Fruit fly (Drosophila melanogaster) whole organism, pupa: Measurements from ENCODE around the gene CG3091.

ENCODE experiments used
- CG10348 ChIP-seq: fragments of 200-800 bp; sonication (Bioruptor generic); IDR thresholded peaks from 2 replicates; pipeline ENCODE4 v1.3.6; 2022; ENCODE audit warnings: missing biosample characterization, missing genetic modification characterization
- CG13204 ChIP-seq: fragments of 200-800 bp; sonication (Bioruptor generic); optimal IDR thresholded peaks from 2 replicates; lab custom pipeline; 2018; ENCODE audit warnings: missing biosample characterization, mild to moderate bottlenecking, missing genetic modification characterization, moderate library complexity
- CG15710 ChIP-seq: fragments of 200-800 bp; sonication (Bioruptor generic); optimal IDR thresholded peaks from 2 replicates; lab custom pipeline; 2018; ENCODE audit warnings: missing biosample characterization, mild to moderate bottlenecking, missing genetic modification characterization, moderate library complexity
- CG17806 ChIP-seq: fragments of 200-800 bp; sonication (Bioruptor generic); optimal IDR thresholded peaks from 2 replicates; lab custom pipeline; 2018; ENCODE audit warnings: missing biosample characterization, mild to moderate bottlenecking, missing genetic modification characterization, moderate library complexity
- CG34367 ChIP-seq: fragments of 200-800 bp; sonication (Bioruptor generic); optimal IDR thresholded peaks from 2 replicates; lab custom pipeline; 2018; ENCODE audit warnings: missing biosample characterization, mild to moderate bottlenecking, missing genetic modification characterization
- CG8159 ChIP-seq: fragments of 200-800 bp; sonication (Bioruptor generic); optimal IDR thresholded peaks from 3 replicates; lab custom pipeline; 2018; ENCODE audit warnings: missing biosample characterization, mild to moderate bottlenecking, missing genetic modification characterization, moderate library complexity
- CG8301 ChIP-seq: fragments of 200-800 bp; sonication (Bioruptor generic); optimal IDR thresholded peaks from 2 replicates; lab custom pipeline; 2018; ENCODE audit warnings: missing biosample characterization, mild to moderate bottlenecking, missing genetic modification characterization
- CG9948 ChIP-seq: fragments of 200-800 bp; sonication (Bioruptor generic); optimal IDR thresholded peaks from 2 replicates; lab custom pipeline; 2018; ENCODE audit warnings: missing biosample characterization, mild to moderate bottlenecking, missing genetic modification characterization, moderate library complexity
- EcR ChIP-seq: fragments of 200-800 bp; sonication (Bioruptor generic); optimal IDR thresholded peaks from 3 replicates; lab custom pipeline; 2019; ENCODE audit warnings: missing biosample characterization, missing genetic modification characterization, mild to moderate bottlenecking, moderate library complexity, missing genetic modification reagents
- fd96Ca ChIP-seq: fragments of 200-800 bp; sonication (Bioruptor generic); IDR thresholded peaks from 3 replicates; pipeline ENCODE4 v1.3.6; 2022; ENCODE audit warnings: missing biosample characterization, missing genetic modification characterization
- gl ChIP-seq: fragments of 200-800 bp; sonication (Bioruptor generic); optimal IDR thresholded peaks from 2 replicates; lab custom pipeline; 2018; ENCODE audit warnings: missing biosample characterization, mild to moderate bottlenecking, missing genetic modification characterization

- TF ChIP-seq CG9948 (tag; lab: Kevin White, UChicago) (no peak), CG10348 (GFP tag; lab: Robert Waterston, UW) (no peak), fd96Ca (GFP tag; lab: Robert Waterston, UW) (no peak), CG13204 (GFP tag; lab: Kevin White, UChicago) (no peak), EcR (GFP tag; lab: Kevin White, UChicago) (no peak), gl (tag; lab: Kevin White, UChicago) (no peak), CG15710 (no peak), CG8301 (tag; lab: Kevin White, UChicago) (no peak), CG17806 (tag; lab: Kevin White, UChicago) (no peak), CG8159 (tag; lab: Kevin White, UChicago) (no peak), CG34367 (tag; lab: Kevin White, UChicago) (no peak)
Measured at dm6 chrX:2275249-2275872, 21.4 kb upstream of the CG3091 start, which contains the start of gene Vml.
